Worm (Caenorhabditis elegans): ENCODE data around the gene T05C12.8.

- TF ChIP-seq mep-1 (tag; optimal IDR thresholded peaks at IDR 0.05) (no peak), unc-62 (GFP tag; optimal IDR thresholded peaks at IDR 0.05) (no peak), nhr-237 (tag; optimal IDR thresholded peaks at IDR 0.05) (no peak), unc-39 (tag; optimal IDR thresholded peaks at IDR 0.05) (no peak), zip-8 (tag; optimal IDR thresholded peaks at IDR 0.05) (no peak), lin-13 (tag; optimal IDR thresholded peaks at IDR 0.05) (no peak), lsy-2 (tag; optimal IDR thresholded peaks at IDR 0.05) (no peak), elt-3 (tag; optimal IDR thresholded peaks at IDR 0.05) (no peak)
These were observed 15.3 kb upstream of the T05C12.8 start for ce11 chrII:8205612-8206011.

All from whole organism, mixed stage, embryonic.